Fruit fly (Drosophila melanogaster): ENCODE data around the gene CG32832.

dm6 chr2L:16842505-16842904 is 36.6 kb downstream of the CG32832 start:
- TF ChIP-seq psq (optimal IDR thresholded peaks at IDR 0.05): no peak
- TF ChIP-seq h (optimal IDR thresholded peaks at IDR 0.05): no peak
- TF ChIP-seq Myc (optimal IDR thresholded peaks at IDR 0.05): no peak

All from Kc167 (cell line).